Fruit fly (Drosophila melanogaster) whole organism, adult: Measurements from ENCODE around the gene eloF.

Source experiments
- CG11617 ChIP-seq: fragments of 200-800 bp; sonication (Bioruptor generic); optimal IDR thresholded peaks from 2 replicates; lab custom pipeline; 2017; ENCODE audit warnings: mild to moderate bottlenecking, missing biosample characterization, missing genetic modification reagents, missing genetic modification characterization
- CG12768 ChIP-seq: fragments of 200-800 bp; sonication (Bioruptor generic); optimal IDR thresholded peaks from 2 replicates; lab custom pipeline; 2017; ENCODE audit warnings: missing biosample characterization, missing genetic modification characterization, mild to moderate bottlenecking, moderate library complexity, missing genetic modification reagents
- CG14711 ChIP-seq: fragments of 200-800 bp; sonication (Bioruptor generic); optimal IDR thresholded peaks from 2 replicates; lab custom pipeline; 2018; ENCODE audit warnings: missing biosample characterization, mild to moderate bottlenecking, missing genetic modification characterization, moderate library complexity
- CG1620 ChIP-seq: fragments of 200-800 bp; sonication (Bioruptor generic); optimal IDR thresholded peaks from 2 replicates; lab custom pipeline; 2016; ENCODE audit warnings: missing biosample characterization, missing genetic modification characterization
- CG33017 ChIP-seq: fragments of 200-800 bp; sonication (Bioruptor generic); optimal IDR thresholded peaks from 2 replicates; lab custom pipeline; 2018; ENCODE audit warnings: missing biosample characterization, mild to moderate bottlenecking, missing genetic modification characterization, moderate library complexity
- CG7045 ChIP-seq: fragments of 200-800 bp; sonication (Bioruptor generic); optimal IDR thresholded peaks from 2 replicates; lab custom pipeline; 2017; ENCODE audit warnings: missing biosample characterization, mild to moderate bottlenecking, missing genetic modification characterization
- Clk ChIP-seq: fragments of 200-800 bp; sonication (Bioruptor generic); optimal IDR thresholded peaks from 2 replicates; lab custom pipeline; 2017; ENCODE audit warnings: missing biosample characterization, missing genetic modification characterization
- Mnt ChIP-seq: fragments of 200-800 bp; sonication (Bioruptor generic); optimal IDR thresholded peaks from 2 replicates; lab custom pipeline; 2016; ENCODE audit warnings: missing biosample characterization, mild to moderate bottlenecking, missing genetic modification characterization
- bab1 ChIP-seq: fragments of 200-800 bp; sonication (Bioruptor generic); optimal IDR thresholded peaks from 3 replicates; lab custom pipeline; 2019; ENCODE audit warnings: missing biosample characterization, mild to moderate bottlenecking, missing genetic modification characterization, moderate library complexity
- cic ChIP-seq: fragments of 200-800 bp; sonication (Bioruptor generic); optimal IDR thresholded peaks from 2 replicates; lab custom pipeline; 2017; ENCODE audit warnings: missing biosample characterization, mild to moderate bottlenecking, missing genetic modification characterization, moderate library complexity
- cnc ChIP-seq, 2 experiments: fragments of >200 bp; optimal IDR thresholded peaks; 2 replicates each; lab custom pipeline; 2017
- kay ChIP-seq: fragments of 200-800 bp; sonication (Bioruptor generic); peaks from one replicate; lab custom pipeline; 2016; ENCODE audit warnings: missing biosample characterization, missing genetic modification characterization, borderline replicate concordance
- pad ChIP-seq: fragments of 200-800 bp; sonication (Bioruptor generic); optimal IDR thresholded peaks from 3 replicates; lab custom pipeline; 2017; ENCODE audit warnings: missing biosample characterization, missing genetic modification characterization, mild to moderate bottlenecking, moderate library complexity, missing genetic modification reagents
- tj ChIP-seq: fragments of 200-800 bp; sonication (Bioruptor generic); optimal IDR thresholded peaks from 3 replicates; lab custom pipeline; 2017; ENCODE audit warnings: missing biosample characterization, mild to moderate bottlenecking, missing genetic modification characterization, moderate library complexity

DNA sequence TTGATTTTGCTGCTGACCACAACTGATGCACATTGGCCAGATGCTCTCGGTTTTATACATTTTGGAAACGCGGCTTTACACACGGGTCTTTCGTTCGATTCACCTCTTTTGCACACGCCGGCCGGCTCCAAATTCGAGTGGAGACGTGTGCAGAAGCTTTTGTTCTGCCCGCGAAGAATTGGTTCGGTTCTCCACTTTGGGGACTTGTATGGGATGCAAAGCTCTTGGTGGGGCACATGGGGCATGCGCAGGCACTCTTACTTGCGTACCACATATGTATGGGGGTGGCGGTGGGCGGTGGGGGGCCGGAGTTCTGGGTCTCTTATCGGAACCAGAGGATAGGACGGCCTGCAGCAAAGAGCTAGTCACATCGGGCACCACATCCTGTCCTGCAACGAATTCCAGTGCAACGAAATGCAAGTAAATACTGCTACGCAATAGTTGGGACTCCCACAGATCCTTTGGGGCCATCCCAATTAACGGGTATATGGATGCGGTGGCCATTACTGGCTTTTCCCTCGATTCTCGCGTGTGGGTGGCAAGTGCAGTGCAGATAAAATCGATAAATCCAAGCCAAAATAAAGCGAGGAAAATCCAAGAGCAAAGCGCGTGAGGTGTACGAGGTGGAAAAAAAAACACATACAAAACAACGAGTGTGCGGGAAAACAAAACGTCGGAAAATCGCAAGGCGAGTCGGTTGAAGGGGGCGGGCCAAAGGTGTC, 29.5 kb upstream of the eloF start, which contains the start of the genes MtnA and CG8500:
- TF ChIP-seq pad (GFP tag; lab: Kevin White, UChicago) (peak; percentile 3), CG14711 (no peak), tj (GFP tag; lab: Kevin White, UChicago) (no peak), Mnt (GFP tag; lab: Kevin White, UChicago) (peak; percentile 51), CG33017 (tag; lab: Kevin White, UChicago) (no peak), Clk (no peak), CG1620 (GFP tag; lab: Kevin White, UChicago) (no peak), bab1 (GFP tag; lab: Kevin White, UChicago) (peak; percentile 67), CG11617 (GFP tag; lab: Kevin White, UChicago) (no peak), kay (GFP tag; lab: Kevin White, UChicago) (no peak), cnc (optimal IDR thresholded peaks at IDR 0.05; lab: Kevin White, UChicago) (no peak), CG12768 (no peak), cic (GFP tag; lab: Kevin White, UChicago) (peak; percentile 60), CG7045 (no peak)
